Worm (Caenorhabditis elegans) whole organism, mixed stage, embryonic: ENCODE results near the gene rbmx-2.

Experiments used
- bed-3 ChIP-seq: fragments of 200-800 bp; sonication (Bioruptor generic); optimal IDR thresholded peaks from 3 replicates; lab custom pipeline; 2018; ENCODE audit warnings: mild to moderate bottlenecking, missing genetic modification characterization, moderate library complexity, missing compliant biosample characterization
- ceh-39 ChIP-seq: fragments of 150-350 bp; optimal IDR thresholded peaks from 2 replicates; lab custom pipeline; 2014; ENCODE audit warnings: missing biosample characterization, missing genetic modification characterization
- elt-3 ChIP-seq: fragments of 150-350 bp; optimal IDR thresholded peaks from 2 replicates; lab custom pipeline; 2014; ENCODE audit warnings: missing biosample characterization, missing genetic modification characterization
- lin-13 ChIP-seq: fragments of 150-350 bp; optimal IDR thresholded peaks from 2 replicates; lab custom pipeline; 2014; ENCODE audit warnings: missing biosample characterization, missing genetic modification characterization
- lsy-2 ChIP-seq: fragments of 150-350 bp; optimal IDR thresholded peaks from 2 replicates; lab custom pipeline; 2014; ENCODE audit warnings: missing biosample characterization, missing genetic modification characterization
- nhr-237 ChIP-seq: fragments of 150-350 bp; optimal IDR thresholded peaks from 2 replicates; lab custom pipeline; 2014; ENCODE audit warnings: missing biosample characterization, missing genetic modification characterization
- pha-4 ChIP-seq: fragments of 150-350 bp; optimal IDR thresholded peaks from 2 replicates; lab custom pipeline; 2018; ENCODE audit warnings: missing biosample characterization, missing genetic modification reagents, missing genetic modification characterization
- tbx-8 ChIP-seq: fragments of 200-800 bp; sonication (Bioruptor generic); optimal IDR thresholded peaks from 2 replicates; lab custom pipeline; 2018; ENCODE audit warnings: mild to moderate bottlenecking, missing genetic modification characterization, moderate library complexity, missing compliant biosample characterization
- unc-62 ChIP-seq: fragments of 150-350 bp; optimal IDR thresholded peaks from 2 replicates; lab custom pipeline; 2014; ENCODE audit warnings: missing biosample characterization, missing genetic modification reagents, missing genetic modification characterization
- ztf-11 ChIP-seq: fragments of 150-350 bp; optimal IDR thresholded peaks from 2 replicates; lab custom pipeline; 2014; ENCODE audit warnings: missing biosample characterization, missing genetic modification characterization

DNA sequence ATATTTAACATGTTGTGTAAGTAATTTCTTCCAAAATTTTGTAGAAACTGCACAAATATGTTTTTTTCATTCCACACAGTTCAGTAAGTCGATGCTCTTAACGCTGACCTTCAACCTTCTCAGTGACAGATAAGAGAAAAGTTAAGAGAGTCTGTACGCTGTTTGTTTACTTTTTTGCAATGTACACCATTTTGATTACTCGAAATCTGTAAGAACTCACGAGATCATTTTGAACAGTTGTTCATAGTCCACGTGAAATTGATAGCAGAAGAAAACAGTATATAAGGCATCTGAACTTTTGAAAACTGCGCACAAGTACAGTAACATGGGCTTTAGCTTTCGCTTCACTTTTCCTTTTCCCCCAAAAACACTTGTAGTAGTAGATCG, 18.0 kb downstream of the rbmx-2 start:
- TF ChIP-seq bed-3 (GFP tag; lab: Kevin White, UChicago) (no peak), ztf-11 (tag; lab: Kevin White, UChicago) (no peak), tbx-8 (GFP tag; lab: Kevin White, UChicago) (no peak), elt-3 (tag; lab: Kevin White, UChicago) (no peak), lin-13 (tag; lab: Kevin White, UChicago) (no peak), unc-62 (GFP tag; lab: Kevin White, UChicago) (no peak), ceh-39 (no peak), pha-4 (no peak), lsy-2 (no peak), nhr-237 (tag; lab: Kevin White, UChicago) (no peak)
